Worm (Caenorhabditis elegans): ENCODE results near the gene F45E6.1.

Gene F45E6.1

ce11 chrX:12516482-12516826, 39.2 kb upstream of the F45E6.1 start (continued):
- peak; percentile 65 for TF ChIP-seq nhr-11 (tag; optimal IDR thresholded peaks at IDR 0.05)
- peak; percentile 39; the same call in 1 of the 2 replicates for TF ChIP-seq ctbp-1 (GFP tag; IDR thresholded peaks at IDR 0.05)
- no peak for TF ChIP-seq zfp-2 (tag; optimal IDR thresholded peaks at IDR 0.05)
- TF ChIP-seq snpc-4 (tag; optimal IDR thresholded peaks at IDR 0.05), result no peak
- TF ChIP-seq unc-39 (tag; optimal IDR thresholded peaks at IDR 0.05), result no peak
- no peak for TF ChIP-seq nhr-237 (tag; optimal IDR thresholded peaks at IDR 0.05)
- no peak for TF ChIP-seq F44E2.7 (GFP tag; IDR thresholded peaks at IDR 0.05)
- no peak for TF ChIP-seq gei-8 (GFP tag; optimal IDR thresholded peaks at IDR 0.05)
- TF ChIP-seq Y105C5A.15 (GFP tag; IDR thresholded peaks at IDR 0.05), result no peak
- no peak for TF ChIP-seq ztf-7 (tag; optimal IDR thresholded peaks at IDR 0.05)
- no peak for TF ChIP-seq hlh-30 (tag; optimal IDR thresholded peaks at IDR 0.05; ENCODE audit: insufficient read depth)
- TF ChIP-seq zip-11 (GFP tag; IDR thresholded peaks at IDR 0.05), result no peak
- TF ChIP-seq tag-97 (GFP tag; IDR thresholded peaks at IDR 0.05), result no peak
- no peak for TF ChIP-seq madf-5 (GFP tag; IDR thresholded peaks at IDR 0.05)
- TF ChIP-seq dmd-9 (GFP tag; IDR thresholded peaks at IDR 0.05), result no peak
- TF ChIP-seq lin-1 (GFP tag; IDR thresholded peaks at IDR 0.05), result no peak
- TF ChIP-seq D1046.2 (GFP tag; IDR thresholded peaks at IDR 0.05), result no peak
- no peak for TF ChIP-seq duxl-1 (tag; optimal IDR thresholded peaks at IDR 0.05; ENCODE audit: poor library complexity)
- TF ChIP-seq fkh-10 (GFP tag; optimal IDR thresholded peaks at IDR 0.05), result peak; percentile 12

- TF ChIP-seq hlh-30 (tag; optimal IDR thresholded peaks at IDR 0.05; ENCODE audit: insufficient read depth) (peak; percentile 55), lir-3 (tag; optimal IDR thresholded peaks at IDR 0.05) (no peak), nhr-6 (tag; optimal IDR thresholded peaks at IDR 0.05) (peak; percentile 32), hlh-11 (tag; optimal IDR thresholded peaks at IDR 0.05) (peak; percentile 31), dmd-6 (GFP tag; IDR thresholded peaks at IDR 0.05) (no peak), lsy-2 (tag; optimal IDR thresholded peaks at IDR 0.05) (peak in 1 of 2 experiments; percentile 34), pqm-1 (tag; optimal IDR thresholded peaks at IDR 0.05) (no peak), pha-4 (GFP tag; IDR thresholded peaks at IDR 0.05) (no peak), pha-4 (tag; optimal IDR thresholded peaks at IDR 0.05) (peak; percentile 71), ama-1 (optimal IDR thresholded peaks at IDR 0.05) (peak; percentile 35), T20F7.1 (GFP tag; optimal IDR thresholded peaks at IDR 0.05) (no peak), daf-16 (GFP tag; optimal IDR thresholded peaks at IDR 0.05) (no peak), daf-16 (tag; optimal IDR thresholded peaks at IDR 0.05) (peak; percentile 1), unc-62 (GFP tag; optimal IDR thresholded peaks at IDR 0.05 in 1 of 2) (peak in 1 of 2 experiments; percentile 62), unc-62 (tag; optimal IDR thresholded peaks at IDR 0.05) (no peak)
These were observed 38.6 kb upstream of the F45E6.1 start for ce11 chrX:12515596-12516481.

ce11 chrX:12513415-12513814, 36.2 kb upstream of the F45E6.1 start:
- TF ChIP-seq aha-1 (tag), result peak; percentile 18
- TF ChIP-seq ama-1 (optimal IDR thresholded peaks at IDR 0.05), result no peak
- TF ChIP-seq lsy-2 (tag; optimal IDR thresholded peaks at IDR 0.05), result peak in 1 of 2 experiments; percentile 9
- TF ChIP-seq zag-1 (tag; optimal IDR thresholded peaks at IDR 0.05), result no peak
- 0 out of 2 replicates have a peak, but pooled peaks have one; percentile 23 for TF ChIP-seq ctbp-1 (GFP tag; IDR thresholded peaks at IDR 0.05)
- no peak for TF ChIP-seq daf-8 (GFP tag; IDR thresholded peaks at IDR 0.05)
- no peak for TF ChIP-seq daf-16 (GFP tag; optimal IDR thresholded peaks at IDR 0.05)
- no peak for TF ChIP-seq daf-16 (tag; optimal IDR thresholded peaks at IDR 0.05)
